Worm (Caenorhabditis elegans): ENCODE results near the gene fbxa-82.

- TF ChIP-seq hmbx-1 (tag; optimal IDR thresholded peaks at IDR 0.05) = no peak
- TF ChIP-seq ets-7 (tag; optimal IDR thresholded peaks at IDR 0.05) = no peak
- TF ChIP-seq scrt-1 (GFP tag; IDR thresholded peaks at IDR 0.05) = no peak
- no peak for TF ChIP-seq ama-1 (optimal IDR thresholded peaks at IDR 0.05)
- no peak for TF ChIP-seq hmg-4 (GFP tag; optimal IDR thresholded peaks at IDR 0.05)
Measured at ce11 chrV:15048107-15048506, 4.2 kb downstream of the fbxa-82 start, which contains the start of gene sdc-3.

Data from whole organism, early embryonic.